Worm (Caenorhabditis elegans) whole organism, L4 larva: Measurements from ENCODE around the gene nhr-129.
A peak's percentile ranks its signal among the peaks of the same experiment; 100 is the strongest.

Experiments
- F26F4.8 ChIP-seq: fragments of 200-800 bp; sonication (Bioruptor generic); conservative IDR thresholded peaks from 2 replicates; pipeline ENCODE4 v1.3.6; 2022; ENCODE audit warnings: missing genetic modification characterization, missing compliant biosample characterization
- ZK546.5 ChIP-seq, 2 experiments: sonication (generic microtip); optimal IDR thresholded peaks; 2 replicates each; lab custom pipeline; 2017; ENCODE audit warnings: missing biosample characterization in 2 of 2, missing genetic modification characterization in 2 of 2
- aha-1 ChIP-seq: fragments of 150-350 bp; peaks from one replicate; lab custom pipeline; 2014; ENCODE audit warnings: missing biosample characterization, missing genetic modification characterization
- aly-2 ChIP-seq: sonication (generic microtip); optimal IDR thresholded peaks from 2 replicates; lab custom pipeline; 2018; ENCODE audit warnings: missing biosample characterization, missing genetic modification characterization
- arid-1 ChIP-seq: fragments of 200-800 bp; sonication (Bioruptor generic); conservative IDR thresholded peaks from 2 replicates; pipeline ENCODE4 v1.3.6; 2022; ENCODE audit warnings: missing genetic modification reagents, missing genetic modification characterization, missing compliant biosample characterization
- ceh-20 ChIP-seq: fragments of 200-800 bp; sonication (Bioruptor generic); IDR thresholded peaks from 2 replicates; pipeline ENCODE4 v1.3.6; 2022; ENCODE audit warnings: missing genetic modification reagents, missing genetic modification characterization, missing compliant biosample characterization
- ceh-28 ChIP-seq: fragments of 150-350 bp; optimal IDR thresholded peaks from 2 replicates; lab custom pipeline; 2014; ENCODE audit warnings: missing biosample characterization, missing genetic modification reagents, missing genetic modification characterization
- ceh-32 ChIP-seq: sonication (generic microtip); optimal IDR thresholded peaks from 2 replicates; lab custom pipeline; 2016; ENCODE audit warnings: mild to moderate bottlenecking, missing genetic modification characterization, missing compliant biosample characterization; ENCODE audit not compliant: poor library complexity
- ceh-44 ChIP-seq: fragments of 200-800 bp; sonication (Bioruptor generic); IDR thresholded peaks from 2 replicates; pipeline ENCODE4 v1.3.6; 2022; ENCODE audit warnings: missing genetic modification reagents, missing genetic modification characterization, missing compliant biosample characterization
- ceh-62 ChIP-seq: sonication (generic microtip); optimal IDR thresholded peaks from 2 replicates; lab custom pipeline; 2017; ENCODE audit warnings: missing biosample characterization, missing genetic modification characterization
- ceh-82 ChIP-seq: sonication (generic microtip); optimal IDR thresholded peaks from 2 replicates; lab custom pipeline; 2017; ENCODE audit warnings: missing biosample characterization, missing genetic modification characterization
- daf-12 ChIP-seq: fragments of 150-350 bp; optimal IDR thresholded peaks from 2 replicates; lab custom pipeline; 2014; ENCODE audit warnings: missing biosample characterization, missing genetic modification reagents, missing genetic modification characterization
- daf-16 ChIP-seq, 3 experiments: sonication (generic microtip); optimal IDR thresholded peaks; 2 replicates each; lab custom pipeline; 2016 to 2017; ENCODE audit warnings: missing genetic modification characterization in 3 of 3, missing genetic modification reagents in 3 of 3, mild to moderate bottlenecking in 2 of 3, missing compliant biosample characterization in 2 of 3, missing biosample characterization in 1 of 3, moderate library complexity in 1 of 3
- dmd-6 ChIP-seq: fragments of 200-800 bp; sonication (Bioruptor generic); IDR thresholded peaks from 2 replicates; pipeline ENCODE4 v1.3.6; 2022; ENCODE audit warnings: missing genetic modification reagents, missing genetic modification characterization, missing compliant biosample characterization
- dmd-8 ChIP-seq: fragments of 200-800 bp; sonication (Bioruptor generic); IDR thresholded peaks from 2 replicates; pipeline ENCODE4 v1.3.6; 2022; ENCODE audit warnings: missing genetic modification characterization, missing compliant biosample characterization
- dve-1 ChIP-seq: sonication (generic microtip); optimal IDR thresholded peaks from 2 replicates; lab custom pipeline; 2017; ENCODE audit warnings: antibody characterized with exemption, mild to moderate bottlenecking, missing genetic modification characterization, missing compliant biosample characterization; ENCODE audit not compliant: insufficient read depth
- egl-43 ChIP-seq: fragments of 200-800 bp; sonication (Bioruptor generic); IDR thresholded peaks from 2 replicates; pipeline ENCODE4 v1.3.6; 2022; ENCODE audit warnings: missing genetic modification reagents, missing genetic modification characterization, missing compliant biosample characterization
- fos-1 ChIP-seq: fragments of 150-350 bp; optimal IDR thresholded peaks from 2 replicates; lab custom pipeline; 2014; ENCODE audit warnings: missing biosample characterization, missing genetic modification characterization
- hif-1 ChIP-seq, 2 experiments: sonication (generic microtip); optimal IDR thresholded peaks; 2 replicates each; lab custom pipeline; 2016 to 2017; ENCODE audit warnings: missing compliant biosample characterization in 2 of 2, missing genetic modification characterization in 2 of 2, missing genetic modification reagents in 2 of 2, missing genotype in 2 of 2, mild to moderate bottlenecking in 1 of 2
- hlh-11 ChIP-seq: fragments of 200-800 bp; sonication (Bioruptor generic); optimal IDR thresholded peaks from 2 replicates; lab custom pipeline; 2018; ENCODE audit warnings: mild to moderate bottlenecking, missing genetic modification characterization, missing compliant biosample characterization
- jun-1 ChIP-seq: fragments of 150-350 bp; optimal IDR thresholded peaks from 2 replicates; lab custom pipeline; 2014; ENCODE audit warnings: missing biosample characterization, missing genetic modification reagents, missing genetic modification characterization
- lin-1 ChIP-seq: fragments of 200-800 bp; sonication (Bioruptor generic); IDR thresholded peaks from 2 replicates; pipeline ENCODE4 v1.3.6; 2022; ENCODE audit warnings: missing genetic modification reagents, missing genetic modification characterization, missing compliant biosample characterization
- lin-13 ChIP-seq: fragments of 150-350 bp; optimal IDR thresholded peaks from 2 replicates; lab custom pipeline; 2014; ENCODE audit warnings: missing biosample characterization, missing genetic modification reagents, missing genetic modification characterization
- lin-38 ChIP-seq: fragments of 200-800 bp; sonication (Bioruptor generic); IDR thresholded peaks from 2 replicates; pipeline ENCODE4 v1.3.6; 2022; ENCODE audit warnings: missing genetic modification reagents, missing genetic modification characterization, missing compliant biosample characterization
- lir-3 ChIP-seq: sonication (generic microtip); optimal IDR thresholded peaks from 2 replicates; lab custom pipeline; 2016; ENCODE audit warnings: mild to moderate bottlenecking, missing genetic modification characterization, missing compliant biosample characterization
- nhr-10 ChIP-seq: fragments of 150-350 bp; optimal IDR thresholded peaks from 2 replicates; lab custom pipeline; 2014; ENCODE audit warnings: missing biosample characterization, missing genetic modification characterization
- nhr-102 ChIP-seq: sonication (generic microtip); optimal IDR thresholded peaks from 2 replicates; lab custom pipeline; 2016; ENCODE audit warnings: mild to moderate bottlenecking, missing genetic modification characterization, moderate library complexity, missing compliant biosample characterization
- nhr-28 ChIP-seq: fragments of 150-350 bp; optimal IDR thresholded peaks from 2 replicates; lab custom pipeline; 2014; ENCODE audit warnings: missing biosample characterization, missing genetic modification characterization
- nhr-42 ChIP-seq: fragments of 200-800 bp; sonication (Bioruptor generic); IDR thresholded peaks from 2 replicates; pipeline ENCODE4 v1.3.6; 2022; ENCODE audit warnings: missing genetic modification characterization, missing compliant biosample characterization
- nhr-48 ChIP-seq: sonication (generic microtip); optimal IDR thresholded peaks from 2 replicates; lab custom pipeline; 2016; ENCODE audit warnings: mild to moderate bottlenecking, missing genetic modification characterization, missing compliant biosample characterization
- nhr-6 ChIP-seq: fragments of 150-350 bp; optimal IDR thresholded peaks from 2 replicates; lab custom pipeline; 2014; ENCODE audit warnings: missing biosample characterization, missing genetic modification characterization
- pha-4 ChIP-seq, 2 experiments: fragments of 150-350 bp in 1 of 2; fragments of 200-800 bp in 1 of 2; sonication (Bioruptor generic) in 1 of 2; IDR thresholded peaks in 1 of 2; optimal IDR thresholded peaks in 1 of 2; 2 replicates each; pipeline versions ENCODE4 v1.3.6 to Lab custom; 2014 to 2022; ENCODE audit warnings: missing genetic modification characterization in 2 of 2, missing genetic modification reagents in 2 of 2, missing biosample characterization in 1 of 2, missing compliant biosample characterization in 1 of 2
- php-3 ChIP-seq: fragments of 200-800 bp; sonication (Bioruptor generic); IDR thresholded peaks from 2 replicates; pipeline ENCODE4 v1.3.6; 2022; ENCODE audit warnings: missing genetic modification reagents, missing genetic modification characterization, missing compliant biosample characterization
- pqm-1 ChIP-seq: sonication (generic microtip); optimal IDR thresholded peaks from 2 replicates; lab custom pipeline; 2017; ENCODE audit warnings: missing biosample characterization, missing genetic modification characterization
- sdz-12 ChIP-seq: fragments of 200-800 bp; sonication (Bioruptor generic); optimal IDR thresholded peaks from 2 replicates; lab custom pipeline; 2018; ENCODE audit warnings: mild to moderate bottlenecking, missing genetic modification characterization, missing compliant biosample characterization
- set-16 ChIP-seq: fragments of 200-800 bp; sonication (Bioruptor generic); IDR thresholded peaks from 2 replicates; pipeline ENCODE4 v1.3.6; 2022; ENCODE audit warnings: missing genetic modification reagents, missing genetic modification characterization, missing compliant biosample characterization
- snpc-4 ChIP-seq: fragments of 150-350 bp; optimal IDR thresholded peaks from 2 replicates; lab custom pipeline; 2014; ENCODE audit warnings: missing biosample characterization, missing genetic modification characterization
- tag-97 ChIP-seq: fragments of 200-800 bp; sonication (Bioruptor generic); IDR thresholded peaks from 2 replicates; pipeline ENCODE4 v1.3.6; 2022; ENCODE audit warnings: missing genetic modification characterization, missing compliant biosample characterization
- tra-1 ChIP-seq: fragments of 200-800 bp; sonication (Bioruptor generic); IDR thresholded peaks from 2 replicates; pipeline ENCODE4 v1.3.6; 2022; ENCODE audit warnings: missing genetic modification reagents, missing genetic modification characterization, missing compliant biosample characterization
- unc-62 ChIP-seq, 3 experiments: fragments of 150-350 bp in 1 of 3; sonication (generic microtip); optimal IDR thresholded peaks in 2 of 3; peaks in 1 of 3; 1 replicate in 1 of 3; 2 replicates in 2 of 3; lab custom pipeline; 2014 to 2017; ENCODE audit warnings: missing biosample characterization in 3 of 3, missing genetic modification characterization in 3 of 3, missing genetic modification reagents in 3 of 3, missing genotype in 1 of 3
- zip-11 ChIP-seq: fragments of 200-800 bp; sonication (Bioruptor generic); IDR thresholded peaks from 2 replicates; pipeline ENCODE4 v1.3.6; 2022; ENCODE audit warnings: missing genetic modification characterization, missing compliant biosample characterization
- ztf-7 ChIP-seq: fragments of 150-350 bp; optimal IDR thresholded peaks from 2 replicates; lab custom pipeline; 2014; ENCODE audit warnings: missing biosample characterization, missing genetic modification characterization

The nhr-129 gene

ce11 chrV:13327463-13327862 is 3.4 kb downstream of the nhr-129 start, which contains the start of gene str-37:
TSS of gene str-37 (plus strand) at chrV:13327763.
- TF ChIP-seq set-16 (no peak), snpc-4 (no peak), ceh-28 (no peak), pqm-1 (no peak), hlh-11 (tag; lab: Kevin White, UChicago) (no peak), fos-1 (tag; lab: Kevin White, UChicago) (no peak), nhr-6 (tag; lab: Kevin White, UChicago) (no peak), nhr-102 (tag; lab: Kevin White, UChicago) (no peak), zip-11 (no peak), nhr-42 (GFP tag; lab: Robert Waterston, UW) (no peak), ceh-44 (no peak)

ce11 chrV:13324933-13325760 is 5.7 kb downstream of the nhr-129 start, which contains the start of gene C50B6.7:
TSS of gene C50B6.7 (minus strand) at chrV:13324983.
- TF ChIP-seq fos-1 (tag; lab: Kevin White, UChicago) (no peak), lir-3 (tag; lab: Kevin White, UChicago) (no peak), php-3 (GFP tag; lab: Robert Waterston, UW) (peak; percentile 90), nhr-10 (tag; lab: Kevin White, UChicago) (no peak), ceh-32 (tag; lab: Kevin White, UChicago) (no peak), nhr-42 (GFP tag; lab: Robert Waterston, UW) (no peak), lin-13 (GFP tag; lab: Kevin White, UChicago) (no peak), ceh-20 (GFP tag; lab: Robert Waterston, UW) (no peak), ceh-62 (tag; lab: Kevin White, UChicago) (no peak), sdz-12 (GFP tag; lab: Kevin White, UChicago) (no peak), jun-1 (no peak), dve-1 (tag; lab: Kevin White, UChicago) (peak; percentile 11), hif-1 (tag; optimal IDR thresholded peaks at IDR 0.05; lab: Kevin White, UChicago) (no peak), lin-1 (GFP tag; lab: Robert Waterston, UW) (no peak), lin-38 (GFP tag; lab: Robert Waterston, UW) (no peak), nhr-28 (tag; lab: Kevin White, UChicago) (peak; percentile 2), unc-62 (GFP tag; optimal IDR thresholded peaks at IDR 0.05 in 1 of 2; lab: Kevin White, UChicago) (peak in 1 of 2 experiments; percentile 3), unc-62 (tag; optimal IDR thresholded peaks at IDR 0.05; lab: Kevin White, UChicago) (no peak), nhr-6 (tag; lab: Kevin White, UChicago) (no peak), nhr-48 (tag; lab: Kevin White, UChicago) (peak; percentile 9), daf-12 (tag; lab: Kevin White, UChicago) (no peak), pha-4 (GFP tag; IDR thresholded peaks at IDR 0.05; lab: Robert Waterston, UW) (no peak), pha-4 (tag; optimal IDR thresholded peaks at IDR 0.05; lab: Kevin White, UChicago) (no peak), set-16 (no peak), egl-43 (GFP tag; lab: Robert Waterston, UW) (no peak), ZK546.5 (tag; optimal IDR thresholded peaks at IDR 0.05; lab: Kevin White, UChicago) (no peak), tag-97 (no peak), dmd-6 (peak; percentile 48), arid-1 (GFP tag; lab: Robert Waterston, UW) (no peak), aha-1 (peak; percentile 56), daf-16 (GFP tag; optimal IDR thresholded peaks at IDR 0.05; lab: Kevin White, UChicago) (no peak), daf-16 (tag; optimal IDR thresholded peaks at IDR 0.05; lab: Kevin White, UChicago) (peak; percentile 52), tra-1 (GFP tag; lab: Robert Waterston, UW) (no peak), F26F4.8 (GFP tag; lab: Robert Waterston, UW) (no peak), dmd-8 (GFP tag; lab: Robert Waterston, UW) (no peak), ceh-82 (no peak), aly-2 (tag; lab: Kevin White, UChicago) (no peak), pqm-1 (peak; percentile 22), ztf-7 (tag; lab: Kevin White, UChicago) (no peak)
